Worm (Caenorhabditis elegans): Measurements from ENCODE around the gene eat-6.
A peak's percentile ranks its signal among the peaks of the same experiment; 100 is the strongest.

Gene eat-6

DNA sequence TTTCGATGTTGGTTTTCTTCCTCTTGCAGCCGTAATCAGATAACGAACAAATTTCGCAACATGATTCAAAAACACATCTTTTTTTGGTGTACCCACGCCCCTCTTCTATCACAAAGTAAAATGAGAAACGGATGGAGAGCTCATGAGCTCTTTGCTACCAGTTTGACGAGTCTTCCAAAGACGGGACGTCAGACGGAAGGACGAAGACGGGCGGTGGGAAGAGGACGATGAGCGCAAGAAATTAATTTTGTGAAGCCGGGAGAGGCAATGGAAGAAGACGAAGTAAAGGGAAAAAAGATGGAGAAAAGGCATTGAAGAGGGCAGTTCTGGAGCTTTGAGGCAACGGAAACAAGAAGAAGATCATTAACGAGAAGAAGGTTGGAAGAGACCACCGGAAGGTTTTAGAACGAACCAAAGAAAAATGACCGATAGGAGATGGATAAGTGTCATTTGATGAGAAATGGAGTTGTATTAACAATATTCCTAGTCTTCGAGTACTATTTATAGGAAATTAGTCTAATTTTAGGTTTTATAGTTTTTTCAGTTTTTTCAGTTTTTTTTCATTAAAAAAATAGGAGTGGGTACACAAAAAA, 18.1 kb downstream of the eat-6 start:
- TF ChIP-seq fkh-10 (GFP tag; optimal IDR thresholded peaks at IDR 0.05) (no peak), lim-6 (tag; optimal IDR thresholded peaks at IDR 0.05) (peak; percentile 18), unc-42 (tag; optimal IDR thresholded peaks at IDR 0.05) (peak; percentile 59), ceh-31 (tag; optimal IDR thresholded peaks at IDR 0.05) (peak; percentile 2), ceh-14 (tag; optimal IDR thresholded peaks at IDR 0.05) (peak; percentile 51), tbx-2 (tag; optimal IDR thresholded peaks at IDR 0.05) (peak; percentile 5), ref-2 (tag; optimal IDR thresholded peaks at IDR 0.05) (no peak)

- TF ChIP-seq pag-3 (tag; optimal IDR thresholded peaks at IDR 0.05; ENCODE audit: borderline replicate concordance) (no peak), elt-2 (tag; optimal IDR thresholded peaks at IDR 0.05) (peak; percentile 29), tbx-2 (tag; optimal IDR thresholded peaks at IDR 0.05) (no peak), unc-42 (tag; optimal IDR thresholded peaks at IDR 0.05) (peak; percentile 87), unc-55 (GFP tag; optimal IDR thresholded peaks at IDR 0.05) (peak; percentile 35)
Observed at ce11 chrV:13105840-13106429, 23.9 kb downstream of the eat-6 start.

- no peak for TF ChIP-seq fkh-10 (GFP tag; optimal IDR thresholded peaks at IDR 0.05)
- TF ChIP-seq che-1 (tag; optimal IDR thresholded peaks at IDR 0.05), result no peak
- no peak for TF ChIP-seq gmeb-2 (tag; optimal IDR thresholded peaks at IDR 0.05)
- TF ChIP-seq ceh-18 (tag; optimal IDR thresholded peaks at IDR 0.05), result no peak
- TF ChIP-seq ceh-30 (tag; optimal IDR thresholded peaks at IDR 0.05), result no peak
- TF ChIP-seq ceh-9 (tag; optimal IDR thresholded peaks at IDR 0.05), result no peak
- TF ChIP-seq pat-9 (tag; optimal IDR thresholded peaks at IDR 0.05), result no peak
- no peak for TF ChIP-seq hlh-30 (tag; optimal IDR thresholded peaks at IDR 0.05; ENCODE audit: insufficient read depth)
- no peak for TF ChIP-seq pag-3 (tag; optimal IDR thresholded peaks at IDR 0.05; ENCODE audit: borderline replicate concordance)
- no peak for TF ChIP-seq ceh-6 (GFP tag; optimal IDR thresholded peaks at IDR 0.05)
Observed at ce11 chrV:13095654-13096053, 34.1 kb downstream of the eat-6 start, which contains the start of gene C34B4.5. C34B4.5 (plus strand) TSS chrV:13095954.

DNA sequence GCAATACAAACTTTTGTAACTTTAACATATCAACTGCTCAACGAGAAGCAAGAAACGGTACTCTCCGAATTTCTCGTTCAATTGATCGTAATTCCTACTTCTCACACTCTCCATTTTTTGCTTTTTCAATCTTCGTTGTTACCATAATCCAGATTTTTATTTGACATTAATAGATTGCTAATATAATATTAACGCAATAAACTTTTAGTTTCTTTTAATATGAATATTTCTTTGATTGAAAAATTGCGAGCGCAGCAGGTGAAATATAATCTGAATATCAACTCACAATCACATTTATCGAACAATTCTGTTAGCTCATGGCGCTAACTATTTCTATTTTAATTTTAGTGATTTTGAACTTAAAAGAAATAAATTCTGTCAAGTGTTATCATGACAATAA, 37.4 kb downstream of the eat-6 start, which contains the start of gene lurp-4:
lurp-4 (plus strand) TSS at position 301 of the 400 bp plus-strand sequence.
- TF ChIP-seq nhr-232 (tag; optimal IDR thresholded peaks at IDR 0.05), result no peak
- TF ChIP-seq ref-2 (tag; optimal IDR thresholded peaks at IDR 0.05), result no peak
- no peak for TF ChIP-seq sox-4 (tag; optimal IDR thresholded peaks at IDR 0.05)
- no peak for TF ChIP-seq syd-9 (tag; optimal IDR thresholded peaks at IDR 0.05)
- no peak for TF ChIP-seq nfya-1 (tag; optimal IDR thresholded peaks at IDR 0.05)
- TF ChIP-seq Y22D7AL.16 (tag; optimal IDR thresholded peaks at IDR 0.05), result no peak
- no peak for TF ChIP-seq zip-5 (tag; optimal IDR thresholded peaks at IDR 0.05)
- no peak for TF ChIP-seq unc-55 (GFP tag; optimal IDR thresholded peaks at IDR 0.05)
- no peak for TF ChIP-seq T23F11.4 (GFP tag; optimal IDR thresholded peaks at IDR 0.05)
- no peak for TF ChIP-seq ceh-14 (tag; optimal IDR thresholded peaks at IDR 0.05)
- TF ChIP-seq pqm-1 (tag; optimal IDR thresholded peaks at IDR 0.05), result no peak
- no peak for TF ChIP-seq tbx-2 (tag; optimal IDR thresholded peaks at IDR 0.05)
- TF ChIP-seq rnt-1 (tag; optimal IDR thresholded peaks at IDR 0.05), result no peak
- no peak for TF ChIP-seq hlh-30 (tag; optimal IDR thresholded peaks at IDR 0.05; ENCODE audit: insufficient read depth)
- TF ChIP-seq tbx-7 (tag; optimal IDR thresholded peaks at IDR 0.05), result no peak
- TF ChIP-seq unc-42 (tag; optimal IDR thresholded peaks at IDR 0.05), result no peak
- no peak for TF ChIP-seq lim-6 (tag; optimal IDR thresholded peaks at IDR 0.05)
- TF ChIP-seq C38D4.7 (GFP tag; optimal IDR thresholded peaks at IDR 0.05), result no peak

ce11 chrV:13090130-13090770, 39.5 kb downstream of the eat-6 start, which contains the start of gene C34B4.4:
C34B4.4 (plus strand) TSS chrV:13090405.
- TF ChIP-seq dmd-4 (tag; optimal IDR thresholded peaks at IDR 0.05; ENCODE audit: borderline replicate concordance) (no peak), pax-1 (tag; optimal IDR thresholded peaks at IDR 0.05) (no peak), nhr-11 (tag; optimal IDR thresholded peaks at IDR 0.05) (no peak), odd-2 (tag; optimal IDR thresholded peaks at IDR 0.05) (no peak), unc-3 (GFP tag; conservative IDR thresholded peaks at IDR 0.05) (no peak), unc-3 (tag; optimal IDR thresholded peaks at IDR 0.05) (no peak), zip-5 (tag; optimal IDR thresholded peaks at IDR 0.05) (no peak), ceh-31 (tag; optimal IDR thresholded peaks at IDR 0.05) (no peak), hlh-6 (tag; optimal IDR thresholded peaks at IDR 0.05) (no peak), ama-1 (optimal IDR thresholded peaks at IDR 0.05) (no peak), dve-1 (tag; optimal IDR thresholded peaks at IDR 0.05) (no peak), pros-1 (tag; optimal IDR thresholded peaks at IDR 0.05) (no peak)

All from whole organism, late embryonic.